Worm (Caenorhabditis elegans) whole organism, mixed stage, embryonic: ENCODE measurements around the gene acs-21.

Source experiments
- M03D4.4 ChIP-seq: sonication (generic microtip); optimal IDR thresholded peaks from 2 replicates; lab custom pipeline; 2017; ENCODE audit warnings: mild to moderate bottlenecking, missing genetic modification characterization, missing compliant biosample characterization
- ceh-43 ChIP-seq: fragments of 200-800 bp; sonication (Bioruptor generic); optimal IDR thresholded peaks from 2 replicates; lab custom pipeline; 2018; ENCODE audit warnings: mild to moderate bottlenecking, missing genetic modification characterization, moderate library complexity, missing compliant biosample characterization
- ceh-83 ChIP-seq: fragments of 200-800 bp; sonication (Bioruptor generic); optimal IDR thresholded peaks from 2 replicates; lab custom pipeline; 2018; ENCODE audit warnings: mild to moderate bottlenecking, missing genetic modification characterization, missing compliant biosample characterization
- ces-1 ChIP-seq: fragments of 150-350 bp; optimal IDR thresholded peaks from 2 replicates; lab custom pipeline; 2014; ENCODE audit warnings: missing biosample characterization, missing genetic modification reagents, missing genetic modification characterization
- cnd-1 ChIP-seq: fragments of 200-800 bp; sonication (Bioruptor generic); optimal IDR thresholded peaks from 2 replicates; lab custom pipeline; 2018; ENCODE audit warnings: mild to moderate bottlenecking, missing genetic modification characterization, missing compliant biosample characterization
- drap-1 ChIP-seq: fragments of 200-800 bp; sonication (Bioruptor generic); optimal IDR thresholded peaks from 3 replicates; lab custom pipeline; 2018; ENCODE audit warnings: mild to moderate bottlenecking, missing genetic modification characterization, missing compliant biosample characterization
- elt-1 ChIP-seq: sonication (generic microtip); optimal IDR thresholded peaks from 2 replicates; lab custom pipeline; 2017; ENCODE audit warnings: missing genetic modification characterization, mild to moderate bottlenecking, missing compliant biosample characterization, antibody characterized with exemption, moderate library complexity, borderline replicate concordance; ENCODE audit not compliant: insufficient read depth
- elt-3 ChIP-seq: fragments of 150-350 bp; optimal IDR thresholded peaks from 2 replicates; lab custom pipeline; 2014; ENCODE audit warnings: missing biosample characterization, missing genetic modification characterization
- flh-1 ChIP-seq: fragments of 200-800 bp; sonication (Bioruptor generic); optimal IDR thresholded peaks from 2 replicates; lab custom pipeline; 2018; ENCODE audit warnings: mild to moderate bottlenecking, missing genetic modification characterization, moderate library complexity, missing compliant biosample characterization
- ham-2 ChIP-seq: fragments of 200-800 bp; sonication (Bioruptor generic); optimal IDR thresholded peaks from 2 replicates; lab custom pipeline; 2018; ENCODE audit warnings: mild to moderate bottlenecking, missing genetic modification characterization, missing compliant biosample characterization
- hlh-1 ChIP-seq: fragments of 150-350 bp; optimal IDR thresholded peaks from 2 replicates; lab custom pipeline; 2014; ENCODE audit warnings: missing biosample characterization, missing genetic modification reagents, missing genetic modification characterization
- lin-13 ChIP-seq: fragments of 150-350 bp; optimal IDR thresholded peaks from 2 replicates; lab custom pipeline; 2014; ENCODE audit warnings: missing biosample characterization, missing genetic modification characterization
- lin-32 ChIP-seq: fragments of 200-800 bp; sonication (Bioruptor generic); optimal IDR thresholded peaks from 2 replicates; lab custom pipeline; 2018; ENCODE audit warnings: mild to moderate bottlenecking, missing genetic modification characterization, missing compliant biosample characterization
- lsy-2 ChIP-seq: fragments of 150-350 bp; optimal IDR thresholded peaks from 2 replicates; lab custom pipeline; 2014; ENCODE audit warnings: missing biosample characterization, missing genetic modification characterization
- mab-5 ChIP-seq: fragments of 150-350 bp; optimal IDR thresholded peaks from 2 replicates; lab custom pipeline; 2014; ENCODE audit warnings: missing biosample characterization, missing genetic modification characterization
- mep-1 ChIP-seq: fragments of 150-350 bp; optimal IDR thresholded peaks from 2 replicates; lab custom pipeline; 2017; ENCODE audit warnings: missing biosample characterization, missing genetic modification reagents, missing genetic modification characterization, inconsistent platforms
- mls-2 ChIP-seq: sonication (generic microtip); optimal IDR thresholded peaks from 2 replicates; lab custom pipeline; 2016; ENCODE audit warnings: mild to moderate bottlenecking, missing genetic modification characterization, moderate library complexity, missing compliant biosample characterization
- nhr-12 ChIP-seq: fragments of 150-350 bp; optimal IDR thresholded peaks from 2 replicates; lab custom pipeline; 2014; ENCODE audit warnings: missing biosample characterization, missing genetic modification characterization
- nhr-2 ChIP-seq: fragments of 150-350 bp; optimal IDR thresholded peaks from 2 replicates; lab custom pipeline; 2014; ENCODE audit warnings: missing biosample characterization, missing genetic modification characterization
- nhr-237 ChIP-seq: fragments of 150-350 bp; optimal IDR thresholded peaks from 2 replicates; lab custom pipeline; 2014; ENCODE audit warnings: missing biosample characterization, missing genetic modification characterization
- nhr-28 ChIP-seq: fragments of 150-350 bp; optimal IDR thresholded peaks from 2 replicates; lab custom pipeline; 2014; ENCODE audit warnings: missing biosample characterization, missing genetic modification characterization
- nhr-76 ChIP-seq: sonication (generic microtip); optimal IDR thresholded peaks from 2 replicates; lab custom pipeline; 2017; ENCODE audit warnings: missing biosample characterization, missing genetic modification characterization
- pha-4 ChIP-seq: fragments of 150-350 bp; optimal IDR thresholded peaks from 2 replicates; lab custom pipeline; 2018; ENCODE audit warnings: missing biosample characterization, missing genetic modification reagents, missing genetic modification characterization
- sem-2 ChIP-seq: fragments of 200-800 bp; sonication (Bioruptor generic); optimal IDR thresholded peaks from 2 replicates; lab custom pipeline; 2018; ENCODE audit warnings: mild to moderate bottlenecking, missing genetic modification characterization, missing compliant biosample characterization
- snpc-4 ChIP-seq: fragments of 150-350 bp; optimal IDR thresholded peaks from 2 replicates; lab custom pipeline; 2014; ENCODE audit warnings: missing biosample characterization, missing genetic modification characterization
- sptf-1 ChIP-seq: sonication (generic microtip); optimal IDR thresholded peaks from 2 replicates; lab custom pipeline; 2017; ENCODE audit warnings: mild to moderate bottlenecking, missing genetic modification characterization, moderate library complexity, missing compliant biosample characterization
- tbx-8 ChIP-seq: fragments of 200-800 bp; sonication (Bioruptor generic); optimal IDR thresholded peaks from 2 replicates; lab custom pipeline; 2018; ENCODE audit warnings: mild to moderate bottlenecking, missing genetic modification characterization, moderate library complexity, missing compliant biosample characterization
- unc-120 ChIP-seq: sonication (generic microtip); optimal IDR thresholded peaks from 2 replicates; lab custom pipeline; 2017; ENCODE audit warnings: missing genetic modification characterization, missing compliant biosample characterization; ENCODE audit not compliant: poor library complexity, severe bottlenecking
- unc-39 ChIP-seq: fragments of 150-350 bp; optimal IDR thresholded peaks from 2 replicates; lab custom pipeline; 2014; ENCODE audit warnings: missing biosample characterization, missing genetic modification characterization
- unc-62 ChIP-seq: fragments of 150-350 bp; optimal IDR thresholded peaks from 2 replicates; lab custom pipeline; 2014; ENCODE audit warnings: missing biosample characterization, missing genetic modification reagents, missing genetic modification characterization
- zip-8 ChIP-seq: fragments of 150-350 bp; optimal IDR thresholded peaks from 2 replicates; lab custom pipeline; 2014; ENCODE audit warnings: missing biosample characterization, missing genetic modification characterization
- ztf-11 ChIP-seq: fragments of 150-350 bp; optimal IDR thresholded peaks from 2 replicates; lab custom pipeline; 2014; ENCODE audit warnings: missing biosample characterization, missing genetic modification characterization

acs-21 gene

DNA sequence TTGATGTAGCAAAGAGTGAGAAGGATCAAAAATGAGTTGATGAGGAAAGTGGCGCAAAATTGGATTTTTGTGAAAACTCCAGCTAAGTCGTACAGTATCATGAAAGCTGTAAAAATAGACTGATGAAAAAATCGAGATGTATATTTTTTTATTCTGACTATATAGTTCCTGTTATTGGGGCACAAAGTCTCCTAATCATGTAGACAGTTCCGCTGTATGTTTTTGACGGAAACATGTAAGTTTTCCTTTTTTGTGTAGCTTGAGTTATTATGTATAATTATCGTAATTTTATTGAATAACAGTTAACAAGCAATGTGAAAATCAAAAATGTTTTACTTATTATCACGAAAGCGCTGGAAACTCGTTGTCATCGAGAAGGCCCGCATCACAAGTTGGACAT, 18.6 kb downstream of the acs-21 start, which contains the start of gene str-68:
str-68 (minus strand) TSS at position 101 of the 400 bp plus-strand sequence.
- TF ChIP-seq snpc-4 (tag; lab: Kevin White, UChicago): no peak
- no peak for TF ChIP-seq nhr-76 (tag; lab: Kevin White, UChicago)
- TF ChIP-seq ceh-43: no peak
- no peak for TF ChIP-seq nhr-2 (tag; lab: Kevin White, UChicago)
- no peak for TF ChIP-seq ham-2 (GFP tag; lab: Kevin White, UChicago)
- TF ChIP-seq pha-4 (tag; lab: Kevin White, UChicago): no peak
- TF ChIP-seq mep-1 (tag; lab: Kevin White, UChicago): no peak
- TF ChIP-seq mls-2 (tag; lab: Kevin White, UChicago): no peak
- TF ChIP-seq sptf-1: no peak
- no peak for TF ChIP-seq flh-1
- TF ChIP-seq drap-1: no peak
- no peak for TF ChIP-seq cnd-1
- TF ChIP-seq M03D4.4: no peak
- TF ChIP-seq hlh-1 (tag; lab: Kevin White, UChicago): no peak
- TF ChIP-seq lsy-2: no peak
- TF ChIP-seq elt-1 (tag; lab: Kevin White, UChicago): no peak
- TF ChIP-seq lin-13: no peak
- TF ChIP-seq unc-120 (tag; lab: Kevin White, UChicago): no peak
- TF ChIP-seq ces-1 (GFP tag; lab: Kevin White, UChicago): no peak
- TF ChIP-seq nhr-237: no peak

- no peak for TF ChIP-seq mep-1 (tag; lab: Kevin White, UChicago)
- TF ChIP-seq nhr-12 (tag; lab: Kevin White, UChicago): no peak
- TF ChIP-seq nhr-76 (tag; lab: Kevin White, UChicago): no peak
Measured at ce11 chrV:3112198-3112597, 23.3 kb downstream of the acs-21 start.

ce11 chrV:3113751-3114150, 24.9 kb downstream of the acs-21 start, which contains the start of gene Y73C8C.8:
Y73C8C.8 (minus strand) TSS chrV:3113851.
- TF ChIP-seq lsy-2 (no peak), nhr-237 (no peak), unc-39 (no peak), M03D4.4 (no peak), unc-120 (tag; lab: Kevin White, UChicago) (no peak), ces-1 (GFP tag; lab: Kevin White, UChicago) (no peak), nhr-76 (tag; lab: Kevin White, UChicago) (no peak), sem-2 (GFP tag; lab: Kevin White, UChicago) (no peak), elt-3 (tag; lab: Kevin White, UChicago) (no peak), nhr-2 (tag; lab: Kevin White, UChicago) (no peak), tbx-8 (GFP tag; lab: Kevin White, UChicago) (no peak), unc-62 (no peak), ceh-43 (no peak)

DNA sequence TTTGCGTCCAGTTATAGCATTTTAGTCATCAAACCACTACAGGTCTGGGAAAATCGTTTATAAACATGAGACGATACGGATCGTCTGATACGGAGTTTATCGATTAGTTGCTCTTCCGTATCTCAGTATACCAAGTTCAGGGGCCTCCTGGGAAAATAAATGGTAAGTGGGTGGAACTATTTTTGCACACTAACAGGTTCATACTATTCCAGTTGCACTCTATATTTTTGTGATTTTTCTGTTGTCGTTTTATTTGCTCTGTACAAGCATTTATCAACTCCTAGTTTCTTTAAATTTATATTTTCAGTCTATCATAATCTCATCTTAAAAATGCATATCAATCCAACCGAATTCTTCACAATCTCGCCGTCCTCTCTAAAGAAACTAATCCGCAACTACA, 26.1 kb downstream of the acs-21 start, which contains the start of gene Y73C8C.3:
Y73C8C.3 (plus strand) TSS at position 301 of the 400 bp plus-strand sequence.
- TF ChIP-seq ces-1 (GFP tag; lab: Kevin White, UChicago) (no peak), ceh-43 (no peak), ceh-83 (no peak), mep-1 (tag; lab: Kevin White, UChicago) (no peak), flh-1 (no peak), nhr-76 (tag; lab: Kevin White, UChicago) (no peak), zip-8 (tag; lab: Kevin White, UChicago) (no peak), ztf-11 (tag; lab: Kevin White, UChicago) (no peak), lin-13 (no peak), tbx-8 (GFP tag; lab: Kevin White, UChicago) (no peak), cnd-1 (no peak)

DNA sequence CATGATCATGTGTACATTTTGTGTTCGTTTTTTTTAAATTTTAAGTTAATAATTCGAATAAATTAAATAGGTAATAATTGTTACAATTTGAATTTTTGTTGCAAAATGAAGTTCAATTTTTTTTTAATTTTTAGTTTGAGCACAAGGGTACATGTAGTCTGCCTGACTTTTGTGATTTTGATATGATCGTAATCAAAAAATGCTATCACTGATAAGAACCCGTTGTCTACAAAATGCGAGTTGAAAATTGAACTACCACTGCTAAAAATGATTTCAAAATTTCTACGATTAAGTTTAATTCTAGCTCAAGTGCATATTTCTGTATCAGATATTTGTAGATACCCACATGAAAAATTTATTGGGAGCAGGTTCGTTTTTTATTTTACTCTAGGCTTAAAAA, 29.3 kb downstream of the acs-21 start, which contains the start of gene clec-210:
clec-210 (plus strand) TSS at position 211 of the 400 bp plus-strand sequence.
- TF ChIP-seq zip-8 (tag; lab: Kevin White, UChicago) (no peak), sptf-1 (no peak), tbx-8 (GFP tag; lab: Kevin White, UChicago) (no peak), drap-1 (no peak), elt-3 (tag; lab: Kevin White, UChicago) (no peak), lin-32 (GFP tag; lab: Kevin White, UChicago) (no peak), M03D4.4 (no peak), mab-5 (tag; lab: Kevin White, UChicago) (no peak), nhr-28 (tag; lab: Kevin White, UChicago) (no peak), ces-1 (GFP tag; lab: Kevin White, UChicago) (no peak), lin-13 (no peak), elt-1 (tag; lab: Kevin White, UChicago) (no peak), unc-62 (no peak)
